Worm (Caenorhabditis elegans) whole organism, L4/young adult: ENCODE data around the gene ubq-1.

Experiments
- W03F9.2 ChIP-seq: fragments of 150-350 bp; optimal IDR thresholded peaks from 2 replicates; lab custom pipeline; 2014; ENCODE audit warnings: missing biosample characterization, missing genetic modification characterization
- dao-5 ChIP-seq: sonication (generic microtip); optimal IDR thresholded peaks from 2 replicates; lab custom pipeline; 2016; ENCODE audit warnings: missing genotype, missing genetic modification characterization, moderate library complexity, missing compliant biosample characterization
- him-1 ChIP-seq: sonication (generic microtip); optimal IDR thresholded peaks from 2 replicates; lab custom pipeline; 2016; ENCODE audit warnings: missing genotype, missing genetic modification reagents, missing genetic modification characterization, missing compliant biosample characterization

ubq-1 gene

ce11 chrIII:5988461-5988860, 48.4 kb downstream of the ubq-1 start:
- TF ChIP-seq W03F9.2 (tag; lab: Kevin White, UChicago) (no peak), him-1 (tag; lab: Kevin White, UChicago) (no peak), dao-5 (no peak)

- TF ChIP-seq W03F9.2 (tag; lab: Kevin White, UChicago) (no peak), dao-5 (no peak), him-1 (tag; lab: Kevin White, UChicago) (no peak)
Measured at ce11 chrIII:5988991-5989726, 49.1 kb downstream of the ubq-1 start.

ce11 chrIII:5990090-5990489, 50.0 kb downstream of the ubq-1 start:
- no peak for TF ChIP-seq dao-5
- TF ChIP-seq W03F9.2 (tag; lab: Kevin White, UChicago) = no peak
- no peak for TF ChIP-seq him-1 (tag; lab: Kevin White, UChicago)

ce11 chrIII:5991142-5991930, 51.3 kb downstream of the ubq-1 start, which contains the start of gene T04C9.2:
T04C9.2 (plus strand) TSS chrIII:5991880.
- no peak for TF ChIP-seq dao-5
- peak; percentile 4 for TF ChIP-seq him-1 (tag; lab: Kevin White, UChicago)

ce11 chrIII:5992043-5992442, 52.0 kb downstream of the ubq-1 start:
- TF ChIP-seq W03F9.2 (tag; lab: Kevin White, UChicago) = no peak
- TF ChIP-seq him-1 (tag; lab: Kevin White, UChicago) = no peak
- no peak for TF ChIP-seq dao-5

ce11 chrIII:5992913-5993312, 52.9 kb downstream of the ubq-1 start, which contains the start of gene T04C9.1:
T04C9.1 (plus strand) TSS chrIII:5993213.
- TF ChIP-seq him-1 (tag; lab: Kevin White, UChicago) (no peak), dao-5 (no peak), W03F9.2 (tag; lab: Kevin White, UChicago) (no peak)
